Worm (Caenorhabditis elegans): ENCODE data around the gene cdc-25.3.

cdc-25.3 gene

DNA sequence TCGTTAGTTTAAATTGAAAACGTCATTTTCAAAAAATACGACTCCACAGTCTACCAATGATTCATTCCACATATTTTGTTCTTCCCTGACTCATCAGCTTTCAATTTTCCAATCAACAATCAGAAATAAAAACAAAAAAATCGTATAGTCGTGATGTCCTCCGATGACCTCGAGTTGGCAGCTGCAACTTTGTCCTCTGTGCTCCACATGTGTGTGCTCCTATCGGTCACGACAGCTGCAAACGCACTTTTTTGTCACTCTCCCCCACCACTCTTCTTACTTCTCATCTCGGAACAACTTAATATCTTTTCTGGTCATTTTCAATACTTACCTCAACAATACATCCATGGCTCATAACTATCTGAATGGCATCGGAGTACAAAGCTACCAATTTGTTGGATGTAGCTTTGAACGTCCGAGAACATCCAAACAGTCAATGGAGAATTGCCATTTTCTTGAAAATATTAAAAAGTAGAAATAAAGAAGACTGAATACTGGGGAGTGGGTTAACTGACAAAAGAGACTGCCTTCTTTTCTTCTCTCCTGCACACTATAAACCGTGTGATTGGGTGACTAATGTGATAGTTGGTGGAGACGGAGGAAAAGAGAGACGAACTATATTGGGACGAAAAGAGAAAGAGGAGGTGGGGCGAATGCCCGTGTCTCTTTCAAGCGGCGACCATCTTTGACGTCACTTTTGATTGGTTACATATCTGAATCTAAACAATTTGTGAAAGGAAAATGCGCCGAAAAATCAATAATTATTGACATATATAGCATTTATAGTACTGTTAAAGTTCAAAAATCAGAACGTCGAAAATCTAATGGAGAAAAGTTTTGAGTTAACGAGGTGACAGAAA lies 50.5 kb downstream of the cdc-25.3 start:
- no peak for TF ChIP-seq dao-5 (tag; optimal IDR thresholded peaks at IDR 0.05)
- no peak for TF ChIP-seq W03F9.2 (tag; optimal IDR thresholded peaks at IDR 0.05)
- TF ChIP-seq him-1 (tag; optimal IDR thresholded peaks at IDR 0.05): no peak

Measured in whole organism, L4/young adult.